Fruit fly (Drosophila melanogaster): ENCODE data around the gene Mau2.

The Mau2 gene

DNA sequence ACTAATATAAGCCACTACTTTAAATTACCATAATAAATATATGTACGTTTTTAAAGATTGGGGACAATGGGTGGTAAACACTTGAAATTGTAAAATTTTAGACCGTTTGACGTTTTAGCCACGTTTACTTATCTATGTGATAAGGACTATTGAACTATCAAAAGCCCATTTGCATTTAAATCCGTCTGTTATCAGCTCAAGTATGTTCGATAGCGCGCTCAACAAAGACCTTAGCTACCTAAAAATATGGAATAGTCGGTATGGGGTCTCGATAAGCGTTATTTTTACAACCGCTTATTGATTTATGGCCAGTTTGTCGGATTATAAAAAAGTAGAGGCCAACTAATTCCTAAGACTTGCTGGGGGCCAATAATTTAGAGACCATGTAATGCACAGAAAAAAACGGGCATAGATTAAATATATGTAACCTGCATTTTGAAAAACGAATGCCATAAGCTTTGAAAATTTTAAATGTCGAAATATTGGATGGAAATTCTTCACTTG lies 22.7 kb downstream of the Mau2 start (continued):
- TF ChIP-seq fu2 (GFP tag; optimal IDR thresholded peaks at IDR 0.05) (no peak), CG10209 (GFP tag; optimal IDR thresholded peaks at IDR 0.05) (no peak), CG15514 (GFP tag; optimal IDR thresholded peaks at IDR 0.05) (peak; percentile 3), pan (optimal IDR thresholded peaks at IDR 0.05) (no peak), pan (GFP tag; optimal IDR thresholded peaks at IDR 0.05 in 1 of 2, IDR thresholded peaks at IDR 0.05 in 1 of 2) (no peak), HHEX (GFP tag; optimal IDR thresholded peaks at IDR 0.05) (no peak), z (GFP tag; IDR thresholded peaks at IDR 0.05) (no peak), CG6854 (GFP tag; optimal IDR thresholded peaks at IDR 0.05) (peak; percentile 20), her (GFP tag; optimal IDR thresholded peaks at IDR 0.05) (no peak), exex (tag; optimal IDR thresholded peaks at IDR 0.05) (peak; percentile 99), CG3281 (GFP tag; optimal IDR thresholded peaks at IDR 0.05) (peak; percentile 12), sr (GFP tag; IDR thresholded peaks at IDR 0.05) (no peak), sd (tag; optimal IDR thresholded peaks at IDR 0.05) (peak; percentile 97), CG13296 (GFP tag; optimal IDR thresholded peaks at IDR 0.05) (peak; percentile 53), sna (GFP tag; IDR thresholded peaks at IDR 0.05; ENCODE audit: partially characterized antibody) (no peak), cwo (GFP tag; optimal IDR thresholded peaks at IDR 0.05) (peak; percentile 1), CG7839 (tag; optimal IDR thresholded peaks at IDR 0.05) (no peak), lov (optimal IDR thresholded peaks at IDR 0.05) (no peak), lov (GFP tag; IDR thresholded peaks at IDR 0.05) (no peak), trh (GFP tag; optimal IDR thresholded peaks at IDR 0.05) (no peak), sug (tag; optimal IDR thresholded peaks at IDR 0.05) (peak; percentile 100), gro (GFP tag; optimal IDR thresholded peaks at IDR 0.05) (peak; percentile 7), E2f1 (GFP tag; IDR thresholded peaks at IDR 0.05) (no peak), CG34376 (GFP tag; optimal IDR thresholded peaks at IDR 0.05) (peak; percentile 91), CG8359 (GFP tag; optimal IDR thresholded peaks at IDR 0.05; ENCODE audit: borderline replicate concordance) (no peak), PHDP (tag; optimal IDR thresholded peaks at IDR 0.05) (no peak), CG18011 (GFP tag; optimal IDR thresholded peaks at IDR 0.05) (no peak)

DNA sequence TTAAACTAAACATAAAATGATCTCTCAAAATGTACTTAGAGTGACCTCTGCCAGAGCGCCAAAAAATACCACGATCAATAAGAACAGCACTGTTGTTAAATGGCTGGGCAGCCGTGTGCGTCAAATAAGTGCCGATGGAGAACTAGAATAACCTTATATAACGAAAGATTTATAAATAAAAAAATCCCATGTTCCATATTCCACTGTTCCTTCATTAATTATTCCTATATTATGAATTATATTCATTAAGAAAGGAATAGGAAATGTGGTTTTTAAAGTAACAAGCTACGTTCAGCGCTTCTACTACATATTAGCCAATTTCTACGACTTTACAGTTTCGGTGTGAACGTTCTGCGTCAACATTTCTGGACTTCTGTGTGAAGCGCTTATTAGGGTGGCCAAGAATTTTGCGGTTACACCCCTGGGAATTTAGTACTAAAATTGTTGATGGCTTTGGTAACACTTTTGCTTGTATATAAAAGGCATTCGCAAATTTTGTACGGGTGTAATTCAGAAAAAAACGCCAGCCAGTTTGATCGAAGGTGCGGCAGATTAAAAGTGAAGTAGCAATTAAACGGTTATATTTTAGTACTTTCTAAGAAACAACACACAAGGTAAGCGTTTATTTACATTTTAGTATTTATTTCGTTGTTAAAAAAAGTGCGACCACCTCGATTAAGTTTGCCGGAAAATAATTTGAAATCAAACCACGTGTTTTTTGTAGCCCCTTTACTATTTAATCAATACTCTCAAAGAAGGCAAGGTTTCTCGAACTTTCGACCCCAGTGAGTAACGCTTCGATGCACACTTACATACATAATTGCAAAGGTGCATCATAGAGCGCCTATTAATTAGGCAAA lies 33.4 kb downstream of the Mau2 start, which contains the start of the genes tefu and Hsc70-4:
Gene tefu (minus strand): TSS at position 51 of the 860 bp plus-strand sequence.
Gene Hsc70-4 (plus strand): TSS at position 502 of the 860 bp plus-strand sequence.
- TF ChIP-seq HHEX (GFP tag; optimal IDR thresholded peaks at IDR 0.05) (peak; percentile 52), CG13296 (GFP tag; optimal IDR thresholded peaks at IDR 0.05) (peak; percentile 58), Nf-YA (GFP tag; IDR thresholded peaks at IDR 0.05) (peak; percentile 52; the same call in 1 of the 2 replicates), TFAM (GFP tag; optimal IDR thresholded peaks at IDR 0.05) (no peak), CG17385 (GFP tag; optimal IDR thresholded peaks at IDR 0.05) (peak; percentile 61), CG1792 (GFP tag; optimal IDR thresholded peaks at IDR 0.05) (peak; percentile 55), CG7556 (GFP tag; optimal IDR thresholded peaks at IDR 0.05) (no peak), CG12391 (tag; optimal IDR thresholded peaks at IDR 0.05) (peak; percentile 86), GATAe (GFP tag; conservative IDR thresholded peaks at IDR 0.05) (no peak), Mes4 (GFP tag; optimal IDR thresholded peaks at IDR 0.05) (peak; percentile 45), Taf1 (GFP tag; IDR thresholded peaks at IDR 0.05) (no peak; the same call in 1 of the 2 replicates), sens (GFP tag) (peak; percentile 86), eve (GFP tag; optimal IDR thresholded peaks at IDR 0.05) (no peak), ap (GFP tag; IDR thresholded peaks at IDR 0.05) (peak; percentile 65; the same call in 1 of the 2 replicates), CG10209 (GFP tag; optimal IDR thresholded peaks at IDR 0.05) (peak; percentile 69), pan (optimal IDR thresholded peaks at IDR 0.05) (no peak), pan (GFP tag; optimal IDR thresholded peaks at IDR 0.05 in 1 of 2, IDR thresholded peaks at IDR 0.05 in 1 of 2) (peak in 1 of 2 experiments; percentile 76), CG42726 (GFP tag; IDR thresholded peaks at IDR 0.05; ENCODE audit: partially characterized antibody) (peak; percentile 68), ftz-f1 (GFP tag; optimal IDR thresholded peaks at IDR 0.05) (no peak), CG7786 (GFP tag; optimal IDR thresholded peaks at IDR 0.05) (peak; percentile 60), cato (GFP tag; optimal IDR thresholded peaks at IDR 0.05; ENCODE audit: borderline replicate concordance) (peak; percentile 37), Usf (GFP tag; optimal IDR thresholded peaks at IDR 0.05) (peak; percentile 78), wdn (GFP tag; IDR thresholded peaks at IDR 0.05) (peak; percentile 62; the same call in 1 of the 2 replicates), chm (GFP tag; IDR thresholded peaks at IDR 0.05) (no peak), YL-1 (GFP tag; optimal IDR thresholded peaks at IDR 0.05) (peak; percentile 44), Ada2b (GFP tag; IDR thresholded peaks at IDR 0.05) (peak; percentile 75)

Data from whole organism, embryonic.